Fruit fly (Drosophila melanogaster) whole organism, prepupa: ENCODE measurements around the gene rt.

Experiments
- CG16779 ChIP-seq: fragments of 200-800 bp; sonication (Bioruptor generic); optimal IDR thresholded peaks from 3 replicates; lab custom pipeline; 2017; ENCODE audit warnings: missing biosample characterization, mild to moderate bottlenecking, missing genetic modification characterization
- Hr39 ChIP-seq: fragments of 200-800 bp; sonication (Bioruptor generic); optimal IDR thresholded peaks from 2 replicates; lab custom pipeline; 2016; ENCODE audit warnings: missing biosample characterization, missing genetic modification characterization
- Sox14 ChIP-seq: fragments of 200-800 bp; sonication (Bioruptor generic); optimal IDR thresholded peaks from 3 replicates; lab custom pipeline; 2016; ENCODE audit warnings: missing biosample characterization, missing genetic modification characterization
- ss ChIP-seq, 2 experiments: fragments of 200-800 bp; sonication (Bioruptor generic); optimal IDR thresholded peaks; 2 replicates in 1 of 2; 3 replicates in 1 of 2; lab custom pipeline; 2017 to 2018; ENCODE audit warnings: mild to moderate bottlenecking in 2 of 2, missing biosample characterization in 2 of 2, missing genetic modification characterization in 2 of 2, moderate library complexity in 1 of 2

- no peak for TF ChIP-seq Hr39 (GFP tag; lab: Kevin White, UChicago)
- TF ChIP-seq CG16779 (tag; lab: Kevin White, UChicago) = no peak
- TF ChIP-seq ss (GFP tag; optimal IDR thresholded peaks at IDR 0.05; lab: Kevin White, UChicago) = no peak
- TF ChIP-seq Sox14 (GFP tag; lab: Kevin White, UChicago) = no peak
Observed at dm6 chr3L:11542437-11542836, 45.1 kb downstream of the rt start.
